Worm (Caenorhabditis elegans) whole organism, late embryonic: ENCODE measurements around the gene sre-11.
A peak's percentile ranks its signal among the peaks of the same experiment; 100 is the strongest.

Source experiments
- C38D4.7 ChIP-seq: fragments of 200-800 bp; sonication (Bioruptor generic); optimal IDR thresholded peaks from 2 replicates; lab custom pipeline; 2018; ENCODE audit warnings: mild to moderate bottlenecking, missing genetic modification characterization, moderate library complexity, missing compliant biosample characterization
- F13H6.1 ChIP-seq: sonication (generic microtip); optimal IDR thresholded peaks from 2 replicates; lab custom pipeline; 2016; ENCODE audit warnings: missing genetic modification characterization, missing compliant biosample characterization
- K02D7.2 ChIP-seq: sonication (generic microtip); optimal IDR thresholded peaks from 2 replicates; lab custom pipeline; 2017; ENCODE audit warnings: mild to moderate bottlenecking, missing genetic modification characterization, missing compliant biosample characterization
- K09A11.1 ChIP-seq: sonication (generic microtip); optimal IDR thresholded peaks from 2 replicates; lab custom pipeline; 2017; ENCODE audit warnings: antibody characterized with exemption, mild to moderate bottlenecking, missing genetic modification characterization, missing compliant biosample characterization; ENCODE audit not compliant: insufficient read depth
- T23F11.4 ChIP-seq: fragments of 200-800 bp; sonication (Bioruptor generic); optimal IDR thresholded peaks from 2 replicates; lab custom pipeline; 2018; ENCODE audit warnings: mild to moderate bottlenecking, missing genetic modification characterization, missing compliant biosample characterization
- Y22D7AL.16 ChIP-seq: sonication (generic microtip); optimal IDR thresholded peaks from 2 replicates; lab custom pipeline; 2016; ENCODE audit warnings: missing genetic modification characterization, missing compliant biosample characterization
- ahr-1 ChIP-seq: sonication (generic microtip); optimal IDR thresholded peaks from 2 replicates; lab custom pipeline; 2016; ENCODE audit warnings: missing genetic modification characterization, missing compliant biosample characterization
- ama-1 ChIP-seq: fragments of 150-350 bp; optimal IDR thresholded peaks from 2 replicates; lab custom pipeline; 2014
- ceh-18 ChIP-seq: sonication (generic microtip); optimal IDR thresholded peaks from 2 replicates; lab custom pipeline; 2016; ENCODE audit warnings: missing genetic modification characterization, missing compliant biosample characterization
- ceh-24 ChIP-seq: sonication (generic microtip); optimal IDR thresholded peaks from 2 replicates; lab custom pipeline; 2016; ENCODE audit warnings: mild to moderate bottlenecking, missing genetic modification characterization, missing compliant biosample characterization
- ceh-30 ChIP-seq: fragments of 150-350 bp; optimal IDR thresholded peaks from 2 replicates; lab custom pipeline; 2014; ENCODE audit warnings: missing biosample characterization, missing genetic modification characterization
- ceh-31 ChIP-seq: sonication (generic microtip); optimal IDR thresholded peaks from 2 replicates; lab custom pipeline; 2016; ENCODE audit warnings: missing genetic modification characterization, missing compliant biosample characterization
- ceh-45 ChIP-seq: fragments of 200-800 bp; sonication (Bioruptor generic); IDR thresholded peaks from 2 replicates; pipeline ENCODE4 v1.3.6; 2022; ENCODE audit warnings: missing genetic modification reagents, missing genetic modification characterization, missing compliant biosample characterization
- ceh-48 ChIP-seq: sonication (generic microtip); optimal IDR thresholded peaks from 2 replicates; lab custom pipeline; 2016; ENCODE audit warnings: missing genetic modification characterization, inconsistent platforms, missing compliant biosample characterization
- ceh-6 ChIP-seq: fragments of 200-800 bp; sonication (Bioruptor generic); optimal IDR thresholded peaks from 2 replicates; lab custom pipeline; 2018; ENCODE audit warnings: mild to moderate bottlenecking, missing genetic modification characterization, missing compliant biosample characterization
- ceh-9 ChIP-seq: sonication (generic microtip); optimal IDR thresholded peaks from 2 replicates; lab custom pipeline; 2016; ENCODE audit warnings: mild to moderate bottlenecking, missing genetic modification characterization, inconsistent platforms, missing compliant biosample characterization
- che-1 ChIP-seq: sonication (generic microtip); optimal IDR thresholded peaks from 2 replicates; lab custom pipeline; 2016; ENCODE audit warnings: mild to moderate bottlenecking, missing genetic modification characterization, missing compliant biosample characterization
- dve-1 ChIP-seq: sonication (generic microtip); optimal IDR thresholded peaks from 2 replicates; lab custom pipeline; 2017; ENCODE audit warnings: antibody characterized with exemption, mild to moderate bottlenecking, missing genetic modification characterization, missing compliant biosample characterization
- elt-2 ChIP-seq: sonication (generic microtip); optimal IDR thresholded peaks from 2 replicates; lab custom pipeline; 2016; ENCODE audit warnings: missing genetic modification reagents, missing genetic modification characterization, missing compliant biosample characterization
- eyg-1 ChIP-seq: sonication (generic microtip); optimal IDR thresholded peaks from 2 replicates; lab custom pipeline; 2016; ENCODE audit warnings: missing genotype, missing genetic modification characterization, missing compliant biosample characterization
- fax-1 ChIP-seq: sonication (generic microtip); optimal IDR thresholded peaks from 2 replicates; lab custom pipeline; 2016; ENCODE audit warnings: missing genotype, missing genetic modification characterization, missing compliant biosample characterization
- fkh-10 ChIP-seq: fragments of 150-350 bp; optimal IDR thresholded peaks from 2 replicates; lab custom pipeline; 2014; ENCODE audit warnings: missing biosample characterization, missing genetic modification reagents, missing genetic modification characterization
- fkh-6 ChIP-seq: sonication (generic microtip); optimal IDR thresholded peaks from 2 replicates; lab custom pipeline; 2016; ENCODE audit warnings: missing genetic modification characterization, missing compliant biosample characterization
- gmeb-2 ChIP-seq: sonication (generic microtip); optimal IDR thresholded peaks from 2 replicates; lab custom pipeline; 2016; ENCODE audit warnings: missing genetic modification characterization, inconsistent platforms, missing compliant biosample characterization
- lim-6 ChIP-seq: sonication (generic microtip); optimal IDR thresholded peaks from 2 replicates; lab custom pipeline; 2016; ENCODE audit warnings: missing genetic modification characterization, missing compliant biosample characterization
- madf-2 ChIP-seq: sonication (generic microtip); optimal IDR thresholded peaks from 2 replicates; lab custom pipeline; 2017; ENCODE audit warnings: missing genetic modification characterization, missing compliant biosample characterization
- mec-3 ChIP-seq: sonication (generic microtip); optimal IDR thresholded peaks from 2 replicates; lab custom pipeline; 2016; ENCODE audit warnings: borderline replicate concordance, missing genetic modification characterization, missing compliant biosample characterization
- nfya-1 ChIP-seq: sonication (generic microtip); optimal IDR thresholded peaks from 2 replicates; lab custom pipeline; 2017; ENCODE audit warnings: missing genetic modification characterization, mild to moderate bottlenecking, missing compliant biosample characterization, antibody characterized with exemption, moderate library complexity
- nhr-232 ChIP-seq: sonication (generic microtip); optimal IDR thresholded peaks from 2 replicates; lab custom pipeline; 2016; ENCODE audit warnings: missing genetic modification characterization, missing compliant biosample characterization
- odd-2 ChIP-seq: sonication (generic microtip); optimal IDR thresholded peaks from 2 replicates; lab custom pipeline; 2017; ENCODE audit warnings: antibody characterized with exemption, mild to moderate bottlenecking, missing genetic modification characterization, missing compliant biosample characterization
- pag-3 ChIP-seq: sonication (generic microtip); optimal IDR thresholded peaks from 2 replicates; lab custom pipeline; 2016; ENCODE audit warnings: missing compliant biosample characterization, missing genetic modification characterization, borderline replicate concordance
- pax-1 ChIP-seq: fragments of 150-350 bp; optimal IDR thresholded peaks from 2 replicates; lab custom pipeline; 2014; ENCODE audit warnings: missing biosample characterization, missing genetic modification characterization
- pqm-1 ChIP-seq: sonication (generic microtip); optimal IDR thresholded peaks from 2 replicates; lab custom pipeline; 2016; ENCODE audit warnings: missing genetic modification characterization, missing compliant biosample characterization
- pros-1 ChIP-seq: fragments of 150-350 bp; optimal IDR thresholded peaks from 2 replicates; lab custom pipeline; 2014; ENCODE audit warnings: missing biosample characterization, missing genetic modification reagents, missing genetic modification characterization
- ref-2 ChIP-seq: sonication (generic microtip); optimal IDR thresholded peaks from 2 replicates; lab custom pipeline; 2016; ENCODE audit warnings: missing genetic modification characterization, missing compliant biosample characterization
- rnt-1 ChIP-seq: sonication (generic microtip); optimal IDR thresholded peaks from 2 replicates; lab custom pipeline; 2016; ENCODE audit warnings: missing genetic modification characterization, missing compliant biosample characterization
- sdc-2 ChIP-seq: sonication (generic microtip); optimal IDR thresholded peaks from 2 replicates; lab custom pipeline; 2016; ENCODE audit warnings: missing genotype, missing genetic modification characterization, missing compliant biosample characterization
- sox-4 ChIP-seq: sonication (generic microtip); optimal IDR thresholded peaks from 2 replicates; lab custom pipeline; 2017; ENCODE audit warnings: mild to moderate bottlenecking, missing genetic modification characterization, inconsistent platforms, missing compliant biosample characterization
- syd-9 ChIP-seq: sonication (generic microtip); optimal IDR thresholded peaks from 2 replicates; lab custom pipeline; 2016; ENCODE audit warnings: mild to moderate bottlenecking, missing genetic modification characterization, moderate library complexity, missing compliant biosample characterization
- tbx-7 ChIP-seq: sonication (generic microtip); optimal IDR thresholded peaks from 2 replicates; lab custom pipeline; 2016; ENCODE audit warnings: missing genotype, missing genetic modification characterization, missing compliant biosample characterization
- ttx-3 ChIP-seq: sonication (generic microtip); optimal IDR thresholded peaks from 2 replicates; lab custom pipeline; 2016; ENCODE audit warnings: missing genetic modification reagents, missing genetic modification characterization, missing compliant biosample characterization
- unc-55 ChIP-seq: sonication (generic microtip); optimal IDR thresholded peaks from 2 replicates; lab custom pipeline; 2017; ENCODE audit warnings: missing biosample characterization, missing genetic modification reagents, missing genetic modification characterization
- zip-5 ChIP-seq: sonication (generic microtip); optimal IDR thresholded peaks from 2 replicates; lab custom pipeline; 2016; ENCODE audit warnings: missing genetic modification characterization, missing compliant biosample characterization

The sre-11 gene

DNA sequence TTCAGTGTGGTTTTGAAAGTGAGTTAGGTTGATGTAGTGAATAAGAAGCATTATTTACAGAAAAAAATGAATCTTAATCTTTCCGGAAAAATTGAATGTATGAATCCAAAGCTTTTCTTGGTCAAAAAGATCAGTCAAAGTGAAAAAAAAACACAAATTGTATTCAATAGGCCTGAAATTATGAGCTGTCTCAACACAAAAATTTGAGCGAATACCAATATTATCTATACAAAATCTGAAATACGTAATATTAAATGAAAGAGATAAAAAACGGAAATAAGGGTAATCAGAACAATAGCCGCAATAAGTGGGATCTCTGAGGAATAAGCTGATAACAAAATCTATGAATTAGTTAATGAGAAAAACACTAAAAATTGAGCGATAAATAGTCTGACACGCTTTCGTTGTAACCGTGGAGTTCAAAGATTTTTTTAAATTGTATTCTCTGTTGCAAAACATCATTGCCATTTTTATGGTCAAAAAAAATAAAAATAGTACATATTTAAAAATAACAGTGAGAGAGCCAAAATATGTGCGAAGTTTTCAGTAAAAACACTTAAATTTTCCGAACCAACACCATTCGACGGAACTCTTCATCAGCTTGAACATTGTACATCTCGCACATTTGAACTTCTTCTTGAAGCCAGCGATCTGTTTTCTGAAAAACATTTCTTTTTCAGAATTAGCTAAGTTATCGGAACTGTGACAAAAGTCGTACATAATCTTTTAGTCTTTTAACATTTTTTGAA lies at the start of gene sre-11:
Gene sre-11 (minus strand): TSS at position 51 of the 749 bp plus-strand sequence.
- TF ChIP-seq pros-1 (tag; lab: Kevin White, UChicago) (no peak), unc-55 (GFP tag; lab: Kevin White, UChicago) (no peak), ceh-48 (tag; lab: Kevin White, UChicago) (no peak), syd-9 (tag; lab: Kevin White, UChicago) (no peak), K09A11.1 (tag; lab: Kevin White, UChicago) (no peak), ceh-45 (GFP tag; lab: Robert Waterston, UW) (no peak), che-1 (tag; lab: Kevin White, UChicago) (no peak), sdc-2 (no peak), rnt-1 (tag; lab: Kevin White, UChicago) (no peak), nhr-232 (tag; lab: Kevin White, UChicago) (no peak), pqm-1 (tag; lab: Kevin White, UChicago) (no peak), tbx-7 (tag; lab: Kevin White, UChicago) (no peak), ceh-30 (tag; lab: Kevin White, UChicago) (no peak), ceh-31 (tag; lab: Kevin White, UChicago) (no peak), gmeb-2 (tag; lab: Kevin White, UChicago) (no peak), odd-2 (no peak)
- TF ChIP-seq, all 69 proteins: peak for 0

DNA sequence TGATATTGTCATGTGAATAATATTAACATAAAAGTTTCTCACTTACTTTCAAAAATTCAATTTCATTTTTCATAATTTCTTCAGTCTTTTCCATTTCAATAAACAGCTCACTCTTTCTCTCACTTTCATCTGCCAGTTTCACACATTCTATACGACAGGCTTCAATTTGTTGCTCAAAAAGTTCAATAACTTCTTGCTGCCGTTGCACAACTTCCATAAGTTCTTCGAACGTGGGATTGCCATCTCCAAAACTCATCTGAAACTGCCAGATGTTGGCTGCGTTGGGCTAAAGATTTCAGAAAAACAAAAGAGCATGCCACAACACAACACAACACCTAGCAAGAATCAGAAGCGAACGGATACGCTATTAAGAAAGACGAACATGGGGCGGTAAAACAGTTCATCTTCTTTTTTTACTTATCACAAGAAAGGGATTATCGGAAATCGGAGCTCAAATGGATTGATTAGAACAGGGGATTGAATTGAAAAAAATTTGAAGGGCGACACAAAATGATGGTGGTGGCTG lies 49.5 kb upstream of the sre-11 start:
- TF ChIP-seq gmeb-2 (tag; lab: Kevin White, UChicago) (no peak), C38D4.7 (GFP tag; lab: Kevin White, UChicago) (no peak), T23F11.4 (no peak), ref-2 (tag; lab: Kevin White, UChicago) (no peak), ceh-24 (tag; lab: Kevin White, UChicago) (no peak), nfya-1 (tag; lab: Kevin White, UChicago) (no peak), zip-5 (tag; lab: Kevin White, UChicago) (no peak), eyg-1 (tag; lab: Kevin White, UChicago) (no peak), pax-1 (no peak), sox-4 (tag; lab: Kevin White, UChicago) (no peak), ttx-3 (tag; lab: Kevin White, UChicago) (no peak), ceh-6 (GFP tag; lab: Kevin White, UChicago) (no peak), Y22D7AL.16 (no peak), pag-3 (no peak), F13H6.1 (no peak), lim-6 (tag; lab: Kevin White, UChicago) (no peak), fax-1 (tag; lab: Kevin White, UChicago) (no peak), elt-2 (no peak)

DNA sequence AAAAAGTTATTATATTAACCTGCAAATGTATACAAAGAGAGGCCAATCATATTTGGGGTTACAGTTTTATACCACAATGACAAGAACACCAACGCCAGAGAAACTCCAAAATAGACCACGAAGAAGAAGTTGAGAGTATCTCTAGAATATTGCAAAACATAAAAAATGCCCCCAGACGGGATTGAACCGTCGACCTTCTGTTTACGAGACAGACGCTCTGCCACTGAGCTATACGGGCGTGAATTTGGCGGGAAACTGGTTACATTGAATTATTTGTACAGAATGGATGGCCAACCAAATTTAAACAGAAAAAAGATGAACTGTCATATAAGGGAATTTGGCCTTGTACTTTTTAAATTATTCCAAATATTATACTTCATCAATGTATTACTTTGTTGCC lies 46.7 kb upstream of the sre-11 start:
- TF ChIP-seq lim-6 (tag; lab: Kevin White, UChicago) (no peak), mec-3 (tag; lab: Kevin White, UChicago) (no peak), madf-2 (tag; lab: Kevin White, UChicago) (no peak), pros-1 (tag; lab: Kevin White, UChicago) (no peak), ceh-30 (tag; lab: Kevin White, UChicago) (no peak), K02D7.2 (tag; lab: Kevin White, UChicago) (peak; percentile 7), nfya-1 (tag; lab: Kevin White, UChicago) (peak; percentile 3), fax-1 (tag; lab: Kevin White, UChicago) (no peak), ahr-1 (tag; lab: Kevin White, UChicago) (no peak), fkh-10 (GFP tag; lab: Kevin White, UChicago) (no peak), C38D4.7 (GFP tag; lab: Kevin White, UChicago) (no peak), ceh-9 (no peak), ceh-45 (GFP tag; lab: Robert Waterston, UW) (no peak), elt-2 (peak; percentile 5), fkh-6 (no peak), T23F11.4 (peak; percentile 8), ceh-18 (tag; lab: Kevin White, UChicago) (no peak), dve-1 (tag; lab: Kevin White, UChicago) (peak; percentile 15), ama-1 (lab: Kevin White, UChicago) (no peak)
